Worm (Caenorhabditis elegans) whole organism, midembryonic: ENCODE results near the gene T07C4.3.

Experiments
- T22C8.4 ChIP-seq: fragments of 200-800 bp; sonication (Bioruptor generic); IDR thresholded peaks from 2 replicates; pipeline ENCODE4 v1.3.6; 2022; ENCODE audit warnings: missing genetic modification characterization, missing compliant biosample characterization
- flt-1 ChIP-seq: fragments of 200-800 bp; sonication (Bioruptor generic); IDR thresholded peaks from 2 replicates; pipeline ENCODE4 v1.3.6; 2022; ENCODE audit warnings: missing genetic modification characterization, missing compliant biosample characterization
- klf-2 ChIP-seq: fragments of 200-800 bp; sonication (Bioruptor generic); conservative IDR thresholded peaks from 2 replicates; pipeline ENCODE4 v1.3.6; 2022; ENCODE audit warnings: missing genetic modification reagents, missing genetic modification characterization, missing compliant biosample characterization
- ztf-23 ChIP-seq: fragments of 200-800 bp; sonication (Bioruptor generic); IDR thresholded peaks from 2 replicates; pipeline ENCODE4 v1.3.6; 2022; ENCODE audit warnings: missing genetic modification reagents, missing genetic modification characterization, missing compliant biosample characterization
- ztf-29 ChIP-seq: fragments of 200-800 bp; sonication (Bioruptor generic); IDR thresholded peaks from 2 replicates; pipeline ENCODE4 v1.3.6; 2022; ENCODE audit warnings: missing genetic modification reagents, missing genetic modification characterization, missing compliant biosample characterization

DNA sequence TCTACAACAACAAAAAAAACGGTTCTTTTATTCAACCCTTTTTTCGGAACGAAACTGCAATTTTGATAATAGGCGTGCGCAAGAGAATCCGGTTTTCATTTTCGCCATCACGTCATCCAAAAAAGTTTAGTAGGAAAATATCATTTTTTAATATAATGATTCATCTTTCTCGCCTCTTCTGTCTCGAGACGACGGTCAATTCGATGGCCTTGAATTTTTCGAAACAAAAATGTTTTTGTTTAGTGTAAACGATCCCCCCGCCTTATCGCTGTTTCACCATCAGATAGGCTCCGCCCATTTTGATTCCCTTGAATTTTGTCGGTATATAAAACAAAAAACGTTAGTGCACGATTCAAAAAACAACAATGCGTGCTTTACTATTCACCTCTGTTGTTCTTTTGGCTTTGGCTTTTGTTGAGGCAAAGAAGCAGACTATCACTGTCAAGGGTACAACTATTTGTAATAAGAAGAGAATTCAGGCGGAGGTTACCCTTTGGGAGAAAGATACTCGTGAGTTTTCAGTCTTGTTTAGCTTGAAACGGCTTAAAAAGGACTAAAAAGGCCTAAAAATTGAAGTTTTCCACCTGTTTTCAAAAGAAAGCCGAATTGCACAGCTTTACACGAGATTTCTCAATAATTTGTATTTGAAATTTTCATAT lies 14.3 kb upstream of the T07C4.3 start, which contains the start of gene ttr-15:
- TF ChIP-seq ztf-29, result no peak
- no peak for TF ChIP-seq T22C8.4
- no peak for TF ChIP-seq flt-1
- TF ChIP-seq klf-2 (GFP tag; lab: Robert Waterston, UW), result no peak
- no peak for TF ChIP-seq ztf-23 (GFP tag; lab: Robert Waterston, UW)
